Fruit fly (Drosophila melanogaster) whole organism, embryonic: ENCODE measurements around the gene P5CDh2.

Source experiments
- Ada2b ChIP-seq: fragments of 200-800 bp; sonication (Bioruptor generic); IDR thresholded peaks from 2 replicates; pipeline ENCODE4 v1.3.6; 2022; ENCODE audit warnings: missing biosample characterization, missing genetic modification characterization
- CG10543 ChIP-seq: fragments of 200-800 bp; sonication (Bioruptor generic); optimal IDR thresholded peaks from 3 replicates; lab custom pipeline; 2017; ENCODE audit warnings: missing biosample characterization, mild to moderate bottlenecking, missing genetic modification characterization, moderate library complexity
- CG11398 ChIP-seq: fragments of 200-800 bp; sonication (Bioruptor generic); optimal IDR thresholded peaks from 2 replicates; lab custom pipeline; 2016; ENCODE audit warnings: missing biosample characterization, missing genetic modification characterization
- CG11695 ChIP-seq: fragments of 200-800 bp; sonication (Bioruptor generic); IDR thresholded peaks from 3 replicates; pipeline ENCODE4 v1.3.6; 2022; ENCODE audit warnings: missing biosample characterization, missing genetic modification characterization
- CG15514 ChIP-seq: fragments of 200-800 bp; sonication (Bioruptor generic); optimal IDR thresholded peaks from 3 replicates; lab custom pipeline; 2017; ENCODE audit warnings: missing biosample characterization, missing genetic modification characterization, mild to moderate bottlenecking, moderate library complexity, missing genetic modification reagents
- CG1602 ChIP-seq: fragments of 200-800 bp; sonication (Bioruptor generic); optimal IDR thresholded peaks from 3 replicates; lab custom pipeline; 2016; ENCODE audit warnings: missing biosample characterization, missing genetic modification characterization
- CG17568 ChIP-seq: fragments of 200-800 bp; sonication (Bioruptor generic); optimal IDR thresholded peaks from 2 replicates; lab custom pipeline; 2018; ENCODE audit warnings: missing biosample characterization, mild to moderate bottlenecking, missing genetic modification characterization, moderate library complexity
- CG34376 ChIP-seq: fragments of 200-800 bp; sonication (Bioruptor generic); optimal IDR thresholded peaks from 2 replicates; lab custom pipeline; 2018; ENCODE audit warnings: missing biosample characterization, mild to moderate bottlenecking, missing genetic modification characterization
- CG3726 ChIP-seq: fragments of 200-800 bp; sonication (Bioruptor generic); IDR thresholded peaks from 3 replicates; pipeline ENCODE4, ENCODE4 v1.3.6; 2022; ENCODE audit warnings: missing biosample characterization, missing genetic modification characterization
- CG42726 ChIP-seq: fragments of 200-800 bp; sonication (Bioruptor generic); IDR thresholded peaks from 2 replicates; pipeline ENCODE4 v1.3.6; 2022; ENCODE audit warnings: missing biosample characterization, missing genetic modification characterization; ENCODE audit not compliant: partially characterized antibody
- CG4617 ChIP-seq: fragments of 200-800 bp; sonication (Bioruptor generic); optimal IDR thresholded peaks from 3 replicates; lab custom pipeline; 2016; ENCODE audit warnings: missing biosample characterization, missing genetic modification characterization, borderline replicate concordance
- CG8290 ChIP-seq, 3 experiments: fragments of 200-800 bp; sonication (Bioruptor generic); optimal IDR thresholded peaks; 2 replicates each; lab custom pipeline; 2016 to 2019; ENCODE audit warnings: missing biosample characterization in 3 of 3, missing genetic modification characterization in 3 of 3, mild to moderate bottlenecking in 2 of 3, moderate library complexity in 1 of 3
- CG9817 ChIP-seq: fragments of 200-800 bp; sonication (Bioruptor generic); optimal IDR thresholded peaks from 2 replicates; lab custom pipeline; 2018; ENCODE audit warnings: missing biosample characterization, mild to moderate bottlenecking, missing genetic modification characterization, moderate library complexity
- CoRest ChIP-seq: fragments of 200-800 bp; sonication (Bioruptor generic); optimal IDR thresholded peaks from 3 replicates; lab custom pipeline; 2018; ENCODE audit warnings: missing biosample characterization, mild to moderate bottlenecking, missing genetic modification characterization, moderate library complexity
- D19A ChIP-seq: fragments of 200-800 bp; optimal IDR thresholded peaks from 3 replicates; lab custom pipeline; 2019; ENCODE audit warnings: missing biosample characterization, mild to moderate bottlenecking, missing genetic modification characterization, moderate library complexity
- ERR ChIP-seq: fragments of 200-800 bp; sonication (Bioruptor generic); optimal IDR thresholded peaks from 2 replicates; lab custom pipeline; 2016; ENCODE audit warnings: missing biosample characterization, missing genetic modification characterization
- Ets65A ChIP-seq: fragments of 200-800 bp; sonication (Bioruptor generic); peaks from one replicate; lab custom pipeline; 2016; ENCODE audit warnings: missing biosample characterization, missing genetic modification characterization
- Fer1 ChIP-seq: fragments of 200-800 bp; sonication (Bioruptor generic); optimal IDR thresholded peaks from 2 replicates; lab custom pipeline; 2017; ENCODE audit warnings: missing biosample characterization, mild to moderate bottlenecking, missing genetic modification characterization
- HLH54F ChIP-seq: fragments of 200-800 bp; sonication (Bioruptor generic); optimal IDR thresholded peaks from 3 replicates; lab custom pipeline; 2016; ENCODE audit warnings: missing biosample characterization, missing genetic modification characterization
- Hsf ChIP-seq: fragments of 200-800 bp; sonication (Bioruptor generic); optimal IDR thresholded peaks from 3 replicates; lab custom pipeline; 2016; ENCODE audit warnings: missing biosample characterization, missing genetic modification characterization
- Jarid2 ChIP-seq: fragments of 200-800 bp; sonication (Bioruptor generic); optimal IDR thresholded peaks from 3 replicates; lab custom pipeline; 2017; ENCODE audit warnings: mild to moderate bottlenecking, missing biosample characterization, missing genetic modification reagents, missing genetic modification characterization
- Med ChIP-seq: fragments of 200-800 bp; sonication (Bioruptor generic); peaks from one replicate; lab custom pipeline; 2016; ENCODE audit warnings: missing biosample characterization, missing genetic modification characterization, mild to moderate bottlenecking, inconsistent platforms, moderate library complexity
- NC2β ChIP-seq: fragments of 200-800 bp; sonication (Bioruptor generic); optimal IDR thresholded peaks from 2 replicates; lab custom pipeline; 2016; ENCODE audit warnings: missing biosample characterization, missing genetic modification characterization
- Oaz ChIP-seq: fragments of 200-800 bp; sonication (Bioruptor generic); IDR thresholded peaks from 2 replicates; pipeline ENCODE4 v1.3.6; 2022; ENCODE audit warnings: missing biosample characterization, missing genetic modification characterization
- Ravus ChIP-seq: fragments of 200-800 bp; sonication (Bioruptor generic); IDR thresholded peaks from 2 replicates; pipeline ENCODE4 v1.3.6; 2022; ENCODE audit warnings: missing biosample characterization, missing genetic modification characterization
- Rx ChIP-seq: fragments of 200-800 bp; sonication (Bioruptor generic); IDR thresholded peaks from 2 replicates; pipeline ENCODE4 v1.3.6; 2022; ENCODE audit warnings: missing biosample characterization, missing genetic modification characterization
- Trl ChIP-seq, 3 experiments: fragments of >200 bp in 2 of 3; fragments of 200-800 bp in 1 of 3; sonication (Bioruptor generic) in 1 of 3; optimal IDR thresholded peaks; 2 replicates in 1 of 3; 3 replicates in 2 of 3; lab custom pipeline; 2016 to 2017; ENCODE audit warnings: missing biosample characterization in 1 of 3, missing genetic modification characterization in 1 of 3
- ab ChIP-seq: fragments of 200-800 bp; sonication (Bioruptor generic); optimal IDR thresholded peaks from 2 replicates; lab custom pipeline; 2016; ENCODE audit warnings: missing biosample characterization, missing genetic modification characterization
- al ChIP-seq: fragments of 200-800 bp; sonication (Bioruptor generic); IDR thresholded peaks from 2 replicates; pipeline ENCODE4 v1.3.6; 2022; ENCODE audit warnings: missing biosample characterization, missing genetic modification characterization
- bab2 ChIP-seq: fragments of 200-800 bp; sonication (Bioruptor generic); optimal IDR thresholded peaks from 2 replicates; lab custom pipeline; 2016; ENCODE audit warnings: missing biosample characterization, missing genetic modification characterization
- fd96Cb ChIP-seq: fragments of 200-800 bp; sonication (Bioruptor generic); optimal IDR thresholded peaks from 2 replicates; lab custom pipeline; 2018; ENCODE audit warnings: missing biosample characterization, mild to moderate bottlenecking, missing genetic modification characterization, moderate library complexity
- gcm ChIP-seq: fragments of 200-800 bp; sonication (Bioruptor generic); optimal IDR thresholded peaks from 2 replicates; lab custom pipeline; 2019; ENCODE audit warnings: missing biosample characterization, mild to moderate bottlenecking, missing genetic modification characterization, moderate library complexity
- ind ChIP-seq: fragments of 200-800 bp; sonication (Bioruptor generic); optimal IDR thresholded peaks from 3 replicates; lab custom pipeline; 2016; ENCODE audit warnings: missing biosample characterization, missing genetic modification characterization
- pb ChIP-seq: fragments of 200-800 bp; sonication (Bioruptor generic); optimal IDR thresholded peaks from 3 replicates; lab custom pipeline; 2016; ENCODE audit warnings: missing biosample characterization, missing genetic modification characterization
- pho ChIP-seq: fragments of 200-800 bp; sonication (Bioruptor generic); optimal IDR thresholded peaks from 2 replicates; lab custom pipeline; 2016; ENCODE audit warnings: missing biosample characterization, missing genetic modification characterization
- prd ChIP-seq, 3 experiments: fragments of >200 bp in 2 of 3; fragments of 200-800 bp in 1 of 3; sonication (Bioruptor generic) in 1 of 3; optimal IDR thresholded peaks in 2 of 3; IDR thresholded peaks in 1 of 3; 2 replicates in 2 of 3; 3 replicates in 1 of 3; pipeline versions ENCODE4 v1.3.6 to Lab custom; 2017 to 2022; ENCODE audit warnings: missing biosample characterization in 1 of 3, missing genetic modification characterization in 1 of 3
- repo ChIP-seq: fragments of 200-800 bp; sonication (Bioruptor generic); optimal IDR thresholded peaks from 2 replicates; lab custom pipeline; 2016; ENCODE audit warnings: missing biosample characterization, missing genetic modification characterization
- schlank ChIP-seq: fragments of 200-800 bp; sonication (Bioruptor generic); optimal IDR thresholded peaks from 2 replicates; lab custom pipeline; 2018; ENCODE audit warnings: missing biosample characterization, mild to moderate bottlenecking, missing genetic modification characterization
- sna ChIP-seq: fragments of 200-800 bp; sonication (Bioruptor generic); IDR thresholded peaks from 2 replicates; pipeline ENCODE4 v1.3.6; 2022; ENCODE audit warnings: missing biosample characterization, missing genetic modification characterization; ENCODE audit not compliant: partially characterized antibody
- sob ChIP-seq: fragments of 200-800 bp; sonication (Bioruptor generic); IDR thresholded peaks from 2 replicates; pipeline ENCODE4 v1.3.6; 2022; ENCODE audit warnings: missing biosample characterization, missing genetic modification characterization
- stc ChIP-seq: fragments of 200-800 bp; sonication (Bioruptor generic); IDR thresholded peaks from 2 replicates; pipeline ENCODE4 v1.3.6; 2022; ENCODE audit warnings: missing biosample characterization, missing genetic modification characterization
- tio ChIP-seq: fragments of 200-800 bp; sonication (Bioruptor generic); optimal IDR thresholded peaks from 2 replicates; lab custom pipeline; 2017; ENCODE audit warnings: missing biosample characterization, missing genetic modification characterization, inconsistent platforms
- vvl ChIP-seq: fragments of 200-800 bp; sonication (Bioruptor generic); IDR thresholded peaks from 2 replicates; pipeline ENCODE4 v1.3.6; 2022; ENCODE audit warnings: missing biosample characterization, missing genetic modification characterization
- zfh1 ChIP-seq: fragments of 200-800 bp; sonication (Bioruptor generic); IDR thresholded peaks from 3 replicates; pipeline ENCODE4 v1.3.6; 2022; ENCODE audit warnings: missing biosample characterization, missing genetic modification characterization

The P5CDh2 gene

DNA sequence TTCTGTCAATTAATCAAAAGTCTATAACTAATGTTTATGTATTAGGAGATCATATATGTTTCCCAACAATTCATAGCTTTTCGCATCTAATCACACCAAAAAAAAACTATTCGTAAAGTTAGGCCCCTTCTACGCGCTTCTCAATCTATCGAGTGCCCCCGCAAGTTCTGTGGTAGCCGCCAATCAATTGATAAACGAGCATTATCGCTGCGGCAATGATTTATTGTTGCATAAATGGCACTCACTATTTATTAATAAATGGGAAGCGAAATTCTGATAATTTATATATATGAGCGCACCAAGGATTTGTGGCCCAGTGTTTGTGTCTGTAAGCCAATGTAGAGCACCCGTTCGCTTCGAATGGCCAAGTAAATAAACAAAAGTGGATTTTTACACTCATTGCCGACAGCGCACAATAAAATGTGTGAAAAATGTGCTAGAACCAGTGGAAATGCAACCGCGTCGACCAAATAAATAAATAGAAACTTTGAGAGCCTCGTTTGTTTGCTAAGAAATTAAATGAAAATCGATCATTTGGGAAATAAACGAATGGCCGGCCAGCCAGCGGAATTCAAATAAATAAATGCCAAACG is 6.3 kb upstream of the P5CDh2 start (continued):
- TF ChIP-seq CG1602 (GFP tag; lab: Kevin White, UChicago) (no peak), CG10543 (GFP tag; lab: Kevin White, UChicago) (peak; percentile 40)

DNA sequence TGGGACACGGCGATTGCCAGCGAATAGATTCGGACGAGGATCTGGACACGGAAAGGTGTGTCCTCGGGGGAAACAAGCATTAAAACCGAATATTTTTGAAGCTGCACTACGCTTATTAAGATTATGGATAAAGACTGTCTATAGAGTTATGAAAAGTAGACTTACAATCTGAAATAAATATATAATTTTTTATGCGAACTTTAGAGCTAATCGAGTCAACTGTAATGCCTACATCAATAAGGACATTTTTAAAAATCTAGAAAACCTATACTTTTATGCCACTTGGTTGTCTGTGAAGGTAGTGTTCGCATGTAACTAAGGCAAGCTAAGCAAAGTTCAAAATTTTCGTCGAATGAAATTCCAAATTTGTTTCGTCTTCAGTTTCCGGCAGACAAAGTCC is 4.3 kb upstream of the P5CDh2 start, which contains the start of gene CG31178:
Gene CG31178, plus strand, starts transcription at position 301 of the 400 bp plus-strand sequence.
- TF ChIP-seq Ravus (GFP tag; lab: Robert Waterston, UW) (no peak), Ets65A (peak; percentile 28)

DNA sequence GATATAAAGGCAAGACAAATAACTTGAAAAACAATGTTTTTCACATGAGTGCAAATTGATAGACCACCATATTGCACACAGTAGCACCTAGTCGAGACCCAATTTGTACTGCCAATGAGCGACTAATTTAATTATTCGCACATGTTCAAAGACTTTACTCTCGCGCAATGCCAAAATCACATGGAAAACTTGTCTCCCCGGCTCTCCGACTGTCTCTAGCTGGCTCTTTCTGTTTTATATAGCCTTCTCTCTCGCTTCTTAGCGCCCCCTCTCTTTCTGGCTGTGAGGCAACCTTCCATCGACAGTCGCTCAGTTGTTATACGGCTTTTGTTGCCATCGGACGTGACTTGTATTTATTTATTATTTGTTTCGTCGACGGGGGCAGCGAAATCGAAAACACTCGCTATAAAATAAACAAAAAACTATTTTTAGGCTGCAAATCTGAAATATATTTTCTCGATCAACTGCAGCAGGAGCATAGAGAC is 2.7 kb upstream of the P5CDh2 start, which contains the start of gene CG6656:
Gene CG6656, plus strand, starts transcription at position 312 of the 485 bp plus-strand sequence.
- TF ChIP-seq Hsf (no peak), stc (GFP tag; lab: Robert Waterston, UW) (no peak), NC2β (GFP tag; lab: Kevin White, UChicago) (no peak), CoRest (tag; lab: Kevin White, UChicago) (peak; percentile 32), HLH54F (GFP tag; lab: Kevin White, UChicago) (no peak), CG15514 (peak; percentile 45), D19A (tag; lab: Kevin White, UChicago) (peak; percentile 34), CG34376 (GFP tag; lab: Kevin White, UChicago) (peak; percentile 10), pho (GFP tag; lab: Kevin White, UChicago) (no peak), ab (no peak), Ada2b (no peak), fd96Cb (tag; lab: Kevin White, UChicago) (no peak), prd (optimal IDR thresholded peaks at IDR 0.05; lab: Kevin White, UChicago) (no peak), prd (GFP tag; IDR thresholded peaks at IDR 0.05; lab: Robert Waterston, UW) (no peak; the same call in 2 of the 3 replicates), bab2 (GFP tag; lab: Kevin White, UChicago) (no peak), CG11695 (GFP tag; lab: Robert Waterston, UW) (no peak), pb (GFP tag; lab: Kevin White, UChicago) (peak; percentile 27), tio (GFP tag; lab: Kevin White, UChicago) (no peak), ind (GFP tag; lab: Kevin White, UChicago) (no peak), Oaz (GFP tag; lab: Robert Waterston, UW) (no peak), al (GFP tag; lab: Robert Waterston, UW) (no peak), CG17568 (GFP tag; lab: Kevin White, UChicago) (no peak), Fer1 (GFP tag; lab: Kevin White, UChicago) (peak; percentile 21), Med (GFP tag; lab: Kevin White, UChicago) (peak; percentile 81), CG42726 (GFP tag; lab: Robert Waterston, UW) (no peak), sob (0 out of 2 replicates have a peak, but pooled peaks have one; percentile 17), ERR (GFP tag; lab: Kevin White, UChicago) (no peak), Rx (GFP tag; lab: Robert Waterston, UW) (no peak), CG11398 (GFP tag; lab: Kevin White, UChicago) (no peak), vvl (GFP tag; lab: Robert Waterston, UW) (peak; percentile 72; the same call in 1 of the 2 replicates), Jarid2 (GFP tag; lab: Kevin White, UChicago) (peak; percentile 75), Trl (optimal IDR thresholded peaks at IDR 0.05; lab: Kevin White, UChicago) (peak; percentile 61 to 85), Trl (GFP tag; optimal IDR thresholded peaks at IDR 0.05; lab: Kevin White, UChicago) (no peak), CG8290 (GFP tag; optimal IDR thresholded peaks at IDR 0.05; lab: Kevin White, UChicago) (no peak), CG8290 (tag; optimal IDR thresholded peaks at IDR 0.05; lab: Kevin White, UChicago) (peak in 1 of 2 experiments; percentile 46), CG4617 (GFP tag; lab: Kevin White, UChicago) (no peak), gcm (GFP tag; lab: Kevin White, UChicago) (no peak), CG9817 (no peak), zfh1 (GFP tag; lab: Robert Waterston, UW) (0 out of 3 replicates have a peak, but pooled peaks have one; percentile 35), repo (GFP tag; lab: Kevin White, UChicago) (peak; percentile 6), CG3726 (no peak), sna (GFP tag; lab: Robert Waterston, UW) (0 out of 2 replicates have a peak, but pooled peaks have one; percentile 36), schlank (no peak), Ets65A (peak; percentile 68)
